Worm (Caenorhabditis elegans): ENCODE measurements around the gene Y37H2A.13.

The Y37H2A.13 gene

ce11 chrV:18127192-18127591 is 15.5 kb upstream of the Y37H2A.13 start, which contains the start of gene fbxa-211:
Gene fbxa-211 (plus strand): TSS chrV:18127519.
- no peak for TF ChIP-seq fkh-8 (tag; optimal IDR thresholded peaks at IDR 0.05)
- TF ChIP-seq fos-1 (tag; optimal IDR thresholded peaks at IDR 0.05), result no peak
- TF ChIP-seq nhr-77 (tag; optimal IDR thresholded peaks at IDR 0.05), result no peak
- no peak for TF ChIP-seq unc-86 (tag; optimal IDR thresholded peaks at IDR 0.05)
- TF ChIP-seq dsc-1 (tag; optimal IDR thresholded peaks at IDR 0.05), result no peak
- TF ChIP-seq ceh-8 (GFP tag; optimal IDR thresholded peaks at IDR 0.05), result no peak
- TF ChIP-seq ceh-90 (tag; optimal IDR thresholded peaks at IDR 0.05), result no peak
- TF ChIP-seq sox-4 (tag; optimal IDR thresholded peaks at IDR 0.05), result no peak
- no peak for TF ChIP-seq skn-1 (tag; optimal IDR thresholded peaks at IDR 0.05)
- no peak for TF ChIP-seq elt-3 (tag; optimal IDR thresholded peaks at IDR 0.05)
- no peak for TF ChIP-seq ama-1 (optimal IDR thresholded peaks at IDR 0.05)
- no peak for TF ChIP-seq aly-2 (tag; optimal IDR thresholded peaks at IDR 0.05)
- no peak for TF ChIP-seq nhr-47 (tag; optimal IDR thresholded peaks at IDR 0.05)
- no peak for TF ChIP-seq rnt-1 (tag; optimal IDR thresholded peaks at IDR 0.05)
- TF ChIP-seq tlp-1 (tag; optimal IDR thresholded peaks at IDR 0.05), result no peak
- no peak for TF ChIP-seq mep-1 (tag; optimal IDR thresholded peaks at IDR 0.05)
- no peak for TF ChIP-seq fkh-10 (GFP tag; optimal IDR thresholded peaks at IDR 0.05)
- TF ChIP-seq irx-1 (tag; optimal IDR thresholded peaks at IDR 0.05), result no peak

ce11 chrV:18128545-18128944 is 14.1 kb upstream of the Y37H2A.13 start:
- TF ChIP-seq lin-15B (tag; optimal IDR thresholded peaks at IDR 0.05) (no peak), unc-86 (tag; optimal IDR thresholded peaks at IDR 0.05) (no peak), dsc-1 (tag; optimal IDR thresholded peaks at IDR 0.05) (no peak), fos-1 (tag; optimal IDR thresholded peaks at IDR 0.05) (no peak), nhr-47 (tag; optimal IDR thresholded peaks at IDR 0.05) (no peak), mdl-1 (tag; optimal IDR thresholded peaks at IDR 0.05) (no peak), skn-1 (tag; optimal IDR thresholded peaks at IDR 0.05) (no peak), ceh-82 (tag; optimal IDR thresholded peaks at IDR 0.05) (no peak), zip-4 (GFP tag; optimal IDR thresholded peaks at IDR 0.05) (no peak), nhr-71 (tag; optimal IDR thresholded peaks at IDR 0.05) (no peak), efl-3 (GFP tag; optimal IDR thresholded peaks at IDR 0.05) (no peak), egl-27 (tag; optimal IDR thresholded peaks at IDR 0.05) (no peak), ztf-4 (tag; optimal IDR thresholded peaks at IDR 0.05) (no peak), nhr-11 (tag; optimal IDR thresholded peaks at IDR 0.05) (no peak), ceh-8 (GFP tag; optimal IDR thresholded peaks at IDR 0.05) (no peak), lin-35 (GFP tag; optimal IDR thresholded peaks at IDR 0.05) (no peak)

- TF ChIP-seq hlh-4 (tag; optimal IDR thresholded peaks at IDR 0.05) (no peak), ama-1 (optimal IDR thresholded peaks at IDR 0.05) (no peak), elt-2 (tag; optimal IDR thresholded peaks at IDR 0.05) (no peak), ceh-8 (GFP tag; optimal IDR thresholded peaks at IDR 0.05) (no peak), ceh-82 (tag; optimal IDR thresholded peaks at IDR 0.05) (no peak), nhr-47 (tag; optimal IDR thresholded peaks at IDR 0.05) (no peak), sptf-1 (tag; optimal IDR thresholded peaks at IDR 0.05) (no peak), efl-3 (GFP tag; optimal IDR thresholded peaks at IDR 0.05) (no peak), rnt-1 (tag; optimal IDR thresholded peaks at IDR 0.05) (no peak), nhr-28 (tag; optimal IDR thresholded peaks at IDR 0.05) (no peak), ceh-88 (GFP tag; IDR thresholded peaks at IDR 0.05) (no peak)
These were observed 11.6 kb upstream of the Y37H2A.13 start, which contains the start of gene Y37H2A.12 for ce11 chrV:18131049-18131448. Gene Y37H2A.12 (minus strand): TSS chrV:18131129.

ce11 chrV:18133177-18133576 is 9.5 kb upstream of the Y37H2A.13 start, which contains the start of gene Y37H2A.18:
Gene Y37H2A.18 (minus strand): TSS chrV:18133277.
- no peak for TF ChIP-seq pqm-1 (tag; optimal IDR thresholded peaks at IDR 0.05)
- no peak for TF ChIP-seq Y116A8C.19 (tag; optimal IDR thresholded peaks at IDR 0.05; ENCODE audit: borderline replicate concordance)
- no peak for TF ChIP-seq ceh-63 (GFP tag; optimal IDR thresholded peaks at IDR 0.05)
- no peak for TF ChIP-seq jun-1 (tag; optimal IDR thresholded peaks at IDR 0.05)

Data from whole organism, L1 larva.